Fruit fly (Drosophila melanogaster) whole organism, prepupa: ENCODE results near the gene RpS6.

Source experiments
- CG11762 ChIP-seq: fragments of 200-800 bp; sonication (Bioruptor generic); optimal IDR thresholded peaks from 3 replicates; lab custom pipeline; 2016; ENCODE audit warnings: missing biosample characterization, missing genetic modification characterization; ENCODE audit not compliant: insufficient read depth
- CG1621 ChIP-seq: fragments of 200-800 bp; sonication (Bioruptor generic); optimal IDR thresholded peaks from 3 replicates; lab custom pipeline; 2018; ENCODE audit warnings: missing biosample characterization, mild to moderate bottlenecking, missing genetic modification characterization
- CG3919 ChIP-seq: fragments of 200-800 bp; sonication (Bioruptor generic); optimal IDR thresholded peaks from 3 replicates; lab custom pipeline; 2016; ENCODE audit warnings: missing biosample characterization, missing genetic modification characterization
- CG6276 ChIP-seq: fragments of 200-800 bp; sonication (Bioruptor generic); optimal IDR thresholded peaks from 2 replicates; lab custom pipeline; 2017; ENCODE audit warnings: missing biosample characterization, mild to moderate bottlenecking, missing genetic modification characterization
- CG9139 ChIP-seq: fragments of 200-800 bp; sonication (Bioruptor generic); optimal IDR thresholded peaks from 3 replicates; lab custom pipeline; 2017; ENCODE audit warnings: missing biosample characterization, mild to moderate bottlenecking, missing genetic modification characterization
- fd85E ChIP-seq: fragments of 200-800 bp; sonication (Bioruptor generic); optimal IDR thresholded peaks from 3 replicates; lab custom pipeline; 2016; ENCODE audit warnings: missing biosample characterization, missing genetic modification characterization
- ss ChIP-seq, 2 experiments: fragments of 200-800 bp; sonication (Bioruptor generic); optimal IDR thresholded peaks; 2 replicates in 1 of 2; 3 replicates in 1 of 2; lab custom pipeline; 2017 to 2018; ENCODE audit warnings: mild to moderate bottlenecking in 2 of 2, missing biosample characterization in 2 of 2, missing genetic modification characterization in 2 of 2, moderate library complexity in 1 of 2

DNA sequence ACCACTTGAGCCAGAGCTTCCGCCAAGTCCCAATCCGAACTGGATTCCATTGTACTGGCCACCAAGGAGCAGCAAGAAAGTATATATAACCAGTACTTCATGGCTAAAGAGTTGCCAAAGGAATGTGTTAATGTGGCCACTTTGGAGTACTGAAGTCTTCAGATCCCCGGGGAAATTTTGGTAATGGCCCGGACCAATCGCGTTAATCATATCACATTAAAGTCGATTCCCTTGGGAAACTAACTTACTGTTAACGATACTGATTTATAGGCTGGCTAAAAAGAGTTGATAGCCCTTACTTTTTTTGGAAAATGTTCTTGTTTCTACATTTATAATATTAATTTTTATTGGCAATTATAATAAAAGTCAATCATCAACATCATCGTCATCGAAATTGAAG lies 34.3 kb downstream of the RpS6 start, which contains the start of gene Ir7b:
- TF ChIP-seq fd85E (GFP tag; lab: Kevin White, UChicago), result no peak
- TF ChIP-seq CG9139, result no peak
- no peak for TF ChIP-seq CG11762 (GFP tag; lab: Kevin White, UChicago)
- TF ChIP-seq CG1621 (tag; lab: Kevin White, UChicago), result no peak
- no peak for TF ChIP-seq CG6276 (GFP tag; lab: Kevin White, UChicago)
- TF ChIP-seq ss (GFP tag; optimal IDR thresholded peaks at IDR 0.05; lab: Kevin White, UChicago), result no peak
- TF ChIP-seq CG3919 (GFP tag; lab: Kevin White, UChicago), result no peak
